Worm (Caenorhabditis elegans): ENCODE measurements around the gene K10B3.5.

DNA sequence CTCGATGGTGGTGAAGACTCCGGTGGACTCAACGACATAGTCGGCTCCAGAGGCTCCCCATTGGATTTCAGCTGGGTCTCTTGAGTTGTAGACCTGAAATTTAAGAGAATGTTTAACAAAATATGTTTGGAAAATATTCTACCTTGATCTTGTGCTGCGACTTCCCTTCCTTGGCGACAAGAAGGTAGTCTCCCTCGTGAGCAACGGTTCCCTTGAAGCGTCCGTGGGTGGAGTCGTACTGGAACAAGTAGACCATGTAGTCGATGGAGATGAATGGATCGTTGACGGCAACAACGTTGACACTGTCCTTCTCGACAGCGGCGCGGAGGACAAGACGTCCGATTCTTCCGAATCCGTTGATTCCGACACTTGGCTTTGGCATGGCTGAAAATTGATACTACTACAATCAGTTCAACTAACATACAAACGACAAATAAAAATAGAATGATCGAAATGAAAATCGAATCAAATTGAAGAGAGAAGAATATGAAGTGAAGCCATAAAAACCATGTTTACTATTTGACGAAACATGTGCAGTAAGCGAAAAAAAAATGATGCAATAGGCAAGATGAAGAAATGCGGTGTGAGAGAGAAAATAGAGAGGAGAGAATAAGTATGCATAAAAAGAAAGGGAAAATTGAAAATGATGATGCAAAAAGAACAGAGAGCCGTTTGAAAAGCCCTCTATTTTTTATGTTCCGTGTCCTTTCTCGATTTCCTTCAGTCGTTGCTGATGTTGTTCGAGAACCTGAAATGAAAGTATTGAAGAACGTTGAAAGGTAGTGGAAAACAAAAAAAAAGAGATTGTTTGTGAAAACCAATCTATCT, 8.2 kb upstream of the K10B3.5 start, which contains the start of gene gpd-2:
- TF ChIP-seq unc-62 (GFP tag; optimal IDR thresholded peaks at IDR 0.05) = no peak
- no peak for TF ChIP-seq ceh-91 (GFP tag; IDR thresholded peaks at IDR 0.05)
- no peak for TF ChIP-seq D2030.7 (GFP tag; IDR thresholded peaks at IDR 0.05)
- no peak for TF ChIP-seq Y53F4B.3 (GFP tag; IDR thresholded peaks at IDR 0.05)
- TF ChIP-seq die-1 (tag; optimal IDR thresholded peaks at IDR 0.05) = no peak
- TF ChIP-seq nfya-1 (tag; optimal IDR thresholded peaks at IDR 0.05; ENCODE audit: borderline replicate concordance, insufficient read depth) = no peak
- no peak for TF ChIP-seq C17E4.6 (GFP tag; IDR thresholded peaks at IDR 0.05)
- TF ChIP-seq nhr-80 (tag; optimal IDR thresholded peaks at IDR 0.05) = no peak
- no peak for TF ChIP-seq dpl-1 (GFP tag; optimal IDR thresholded peaks at IDR 0.05)
- TF ChIP-seq B0019.2 (GFP tag; conservative IDR thresholded peaks at IDR 0.05) = no peak

Measured in whole organism, young adult.